Worm (Caenorhabditis elegans) whole organism, midembryonic: ENCODE results near the gene F08C6.5.

Experiments used
- T22C8.4 ChIP-seq: fragments of 200-800 bp; sonication (Bioruptor generic); IDR thresholded peaks from 2 replicates; pipeline ENCODE4 v1.3.6; 2022; ENCODE audit warnings: missing genetic modification characterization, missing compliant biosample characterization
- cog-1 ChIP-seq: sonication (generic microtip); optimal IDR thresholded peaks from 2 replicates; lab custom pipeline; 2016; ENCODE audit warnings: missing genetic modification characterization, missing compliant biosample characterization
- flt-1 ChIP-seq: fragments of 200-800 bp; sonication (Bioruptor generic); IDR thresholded peaks from 2 replicates; pipeline ENCODE4 v1.3.6; 2022; ENCODE audit warnings: missing genetic modification characterization, missing compliant biosample characterization
- klf-2 ChIP-seq: fragments of 200-800 bp; sonication (Bioruptor generic); conservative IDR thresholded peaks from 2 replicates; pipeline ENCODE4 v1.3.6; 2022; ENCODE audit warnings: missing genetic modification reagents, missing genetic modification characterization, missing compliant biosample characterization
- med-1 ChIP-seq: sonication (generic microtip); optimal IDR thresholded peaks from 2 replicates; lab custom pipeline; 2017; ENCODE audit warnings: missing genetic modification characterization, mild to moderate bottlenecking, missing compliant biosample characterization, antibody characterized with exemption, missing genetic modification reagents; ENCODE audit not compliant: insufficient read depth
- ref-1 ChIP-seq: fragments of 200-800 bp; sonication (Bioruptor generic); conservative IDR thresholded peaks from 2 replicates; pipeline ENCODE4 v1.3.6; 2022; ENCODE audit warnings: missing genetic modification reagents, missing genetic modification characterization, missing compliant biosample characterization
- tab-1 ChIP-seq: fragments of 200-800 bp; sonication (Bioruptor generic); IDR thresholded peaks from 2 replicates; pipeline ENCODE4 v1.3.6; 2022; ENCODE audit warnings: missing genetic modification characterization, missing compliant biosample characterization
- ztf-23 ChIP-seq: fragments of 200-800 bp; sonication (Bioruptor generic); IDR thresholded peaks from 2 replicates; pipeline ENCODE4 v1.3.6; 2022; ENCODE audit warnings: missing genetic modification reagents, missing genetic modification characterization, missing compliant biosample characterization
- ztf-29 ChIP-seq: fragments of 200-800 bp; sonication (Bioruptor generic); IDR thresholded peaks from 2 replicates; pipeline ENCODE4 v1.3.6; 2022; ENCODE audit warnings: missing genetic modification reagents, missing genetic modification characterization, missing compliant biosample characterization

DNA sequence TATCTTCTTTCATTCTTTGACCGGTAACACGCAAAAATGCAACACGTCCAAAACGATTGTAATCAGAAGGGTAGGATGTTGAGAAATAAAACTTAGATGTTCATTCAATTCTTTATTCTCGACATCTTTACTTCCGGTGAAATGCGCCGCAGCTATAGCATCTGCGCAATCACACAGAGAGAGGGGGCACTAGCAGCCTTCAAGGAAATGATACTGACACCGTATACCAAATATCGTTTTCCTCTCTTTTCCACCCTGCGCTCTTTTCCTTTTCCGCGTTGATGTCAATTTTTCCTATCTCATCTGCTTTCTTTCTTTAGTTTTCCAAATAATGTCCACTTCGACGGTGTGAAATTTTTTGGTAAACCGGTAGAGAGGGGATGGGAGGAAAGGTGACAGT lies 31.6 kb downstream of the F08C6.5 start:
- TF ChIP-seq T22C8.4 (GFP tag; lab: Robert Waterston, UW): no peak
- TF ChIP-seq ztf-23 (GFP tag; lab: Robert Waterston, UW): no peak
- TF ChIP-seq klf-2 (GFP tag; lab: Robert Waterston, UW): no peak
- no peak for TF ChIP-seq cog-1 (tag; lab: Kevin White, UChicago)
- no peak for TF ChIP-seq ztf-29 (GFP tag; lab: Robert Waterston, UW)
- TF ChIP-seq flt-1 (GFP tag; lab: Robert Waterston, UW): no peak
- no peak for TF ChIP-seq med-1 (GFP tag; lab: Kevin White, UChicago)
- TF ChIP-seq ref-1 (GFP tag; lab: Robert Waterston, UW): no peak
- TF ChIP-seq tab-1 (GFP tag; lab: Robert Waterston, UW): no peak
